Worm (Caenorhabditis elegans): ENCODE results near the gene F58A6.5.

F58A6.5 gene

DNA sequence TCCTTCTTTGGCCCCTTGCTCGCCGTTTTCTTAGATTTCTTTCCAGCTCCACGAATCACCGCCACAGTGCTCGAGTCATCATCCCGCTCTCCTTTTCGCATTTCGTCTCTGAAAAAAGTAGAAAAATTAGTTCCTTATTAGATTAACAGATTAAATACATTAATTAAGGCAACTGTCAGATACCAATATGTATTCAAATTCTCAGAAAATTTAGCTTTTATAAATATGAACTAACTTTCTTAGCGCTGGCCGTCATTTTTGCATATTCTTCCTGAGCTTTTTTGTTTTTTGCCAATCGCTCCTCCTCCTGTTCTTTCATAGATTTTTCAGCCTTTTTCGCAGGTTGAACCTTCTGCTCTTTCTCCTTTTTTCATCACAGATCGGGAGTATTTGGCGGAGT is 48.6 kb downstream of the F58A6.5 start, which contains the start of gene C04G6.6:
Gene C04G6.6 (minus strand): TSS at position 101 of the 400 bp plus-strand sequence.
- TF ChIP-seq W03F9.2 (tag; optimal IDR thresholded peaks at IDR 0.05), result no peak
- TF ChIP-seq him-1 (tag; optimal IDR thresholded peaks at IDR 0.05), result no peak
- TF ChIP-seq dao-5 (tag; optimal IDR thresholded peaks at IDR 0.05), result no peak

ce11 chrII:5099034-5099433 is 49.2 kb downstream of the F58A6.5 start:
- TF ChIP-seq dao-5 (tag; optimal IDR thresholded peaks at IDR 0.05) (no peak), him-1 (tag; optimal IDR thresholded peaks at IDR 0.05) (no peak), W03F9.2 (tag; optimal IDR thresholded peaks at IDR 0.05) (no peak)
